Worm (Caenorhabditis elegans) whole organism, L3 larva: Measurements from ENCODE around the gene fbxa-60.

ENCODE experiments used
- R02D3.7 ChIP-seq: fragments of 150-350 bp; optimal IDR thresholded peaks from 2 replicates; lab custom pipeline; 2014; ENCODE audit warnings: missing biosample characterization, missing genetic modification characterization
- ZK546.5 ChIP-seq: sonication (generic microtip); optimal IDR thresholded peaks from 2 replicates; lab custom pipeline; 2017; ENCODE audit warnings: missing biosample characterization, missing genetic modification characterization
- ceh-16 ChIP-seq: sonication (generic microtip); optimal IDR thresholded peaks from 2 replicates; lab custom pipeline; 2017; ENCODE audit warnings: missing biosample characterization, missing genetic modification characterization
- ceh-82 ChIP-seq: fragments of 150-350 bp; optimal IDR thresholded peaks from 2 replicates; lab custom pipeline; 2014; ENCODE audit warnings: missing biosample characterization, missing genetic modification characterization
- ceh-9 ChIP-seq: sonication (generic microtip); optimal IDR thresholded peaks from 2 replicates; lab custom pipeline; 2018; ENCODE audit warnings: missing biosample characterization, missing genetic modification characterization
- daf-12 ChIP-seq: fragments of 150-350 bp; optimal IDR thresholded peaks from 2 replicates; lab custom pipeline; 2014; ENCODE audit warnings: missing biosample characterization, missing genetic modification reagents, missing genetic modification characterization
- egl-27 ChIP-seq: sonication (generic microtip); optimal IDR thresholded peaks from 4 replicates; lab custom pipeline; 2017; ENCODE audit warnings: missing biosample characterization, missing genetic modification reagents, missing genetic modification characterization
- elt-3 ChIP-seq, 3 experiments: fragments of 150-350 bp in 1 of 3; sonication (generic microtip) in 2 of 3; optimal IDR thresholded peaks; 2 replicates in 2 of 3; 4 replicates in 1 of 3; lab custom pipeline; 2014 to 2017; ENCODE audit warnings: missing biosample characterization in 3 of 3, missing genetic modification characterization in 3 of 3
- eor-1 ChIP-seq, 2 experiments: fragments of 150-350 bp; optimal IDR thresholded peaks; 2 replicates each; lab custom pipeline; 2014 to 2018; ENCODE audit warnings: missing biosample characterization in 2 of 2, missing genetic modification characterization in 2 of 2
- fkh-10 ChIP-seq: sonication (generic microtip); optimal IDR thresholded peaks from 2 replicates; lab custom pipeline; 2017; ENCODE audit warnings: missing biosample characterization, missing genetic modification reagents, missing genetic modification characterization
- fkh-2 ChIP-seq: fragments of 150-350 bp; optimal IDR thresholded peaks from 2 replicates; lab custom pipeline; 2014; ENCODE audit warnings: missing biosample characterization, missing genetic modification reagents, missing genetic modification characterization
- lin-15B ChIP-seq: fragments of 150-350 bp; optimal IDR thresholded peaks from 2 replicates; lab custom pipeline; 2014; ENCODE audit warnings: missing biosample characterization, missing genetic modification characterization
- lin-39 ChIP-seq: fragments of 150-350 bp; optimal IDR thresholded peaks from 2 replicates; lab custom pipeline; 2018; ENCODE audit warnings: missing biosample characterization, missing genetic modification reagents, missing genetic modification characterization
- mml-1 ChIP-seq: fragments of 150-350 bp; sonication (generic microtip); optimal IDR thresholded peaks from 3 replicates; lab custom pipeline; 2014; ENCODE audit warnings: missing biosample characterization, missing genetic modification characterization
- nhr-12 ChIP-seq: fragments of 150-350 bp; optimal IDR thresholded peaks from 2 replicates; lab custom pipeline; 2014; ENCODE audit warnings: missing biosample characterization, missing genetic modification characterization
- nhr-23 ChIP-seq: fragments of 150-350 bp; optimal IDR thresholded peaks from 2 replicates; lab custom pipeline; 2014; ENCODE audit warnings: missing biosample characterization, missing genetic modification reagents, missing genetic modification characterization
- nhr-237 ChIP-seq: fragments of 150-350 bp; optimal IDR thresholded peaks from 2 replicates; lab custom pipeline; 2014; ENCODE audit warnings: missing biosample characterization, missing genetic modification characterization
- nhr-28 ChIP-seq: fragments of 150-350 bp; optimal IDR thresholded peaks from 2 replicates; lab custom pipeline; 2014; ENCODE audit warnings: missing biosample characterization, missing genetic modification characterization
- nhr-43 ChIP-seq: sonication (generic microtip); optimal IDR thresholded peaks from 2 replicates; lab custom pipeline; 2016; ENCODE audit warnings: mild to moderate bottlenecking, missing genetic modification characterization, missing compliant biosample characterization; ENCODE audit not compliant: poor library complexity, severe bottlenecking
- nhr-77 ChIP-seq: fragments of 150-350 bp; optimal IDR thresholded peaks from 2 replicates; lab custom pipeline; 2014; ENCODE audit warnings: missing biosample characterization, missing genetic modification characterization
- pha-4 ChIP-seq: fragments of 150-350 bp; optimal IDR thresholded peaks from 2 replicates; lab custom pipeline; 2014; ENCODE audit warnings: missing biosample characterization, missing genetic modification reagents, missing genetic modification characterization
- pqm-1 ChIP-seq: fragments of 150-350 bp; optimal IDR thresholded peaks from 2 replicates; lab custom pipeline; 2017; ENCODE audit warnings: missing biosample characterization, missing genetic modification characterization, inconsistent platforms
- snpc-4 ChIP-seq: fragments of 150-350 bp; optimal IDR thresholded peaks from 2 replicates; lab custom pipeline; 2014; ENCODE audit warnings: missing biosample characterization, missing genetic modification characterization
- tbx-2 ChIP-seq: sonication (generic microtip); optimal IDR thresholded peaks from 2 replicates; lab custom pipeline; 2016; ENCODE audit warnings: mild to moderate bottlenecking, missing genetic modification characterization, missing compliant biosample characterization
- unc-39 ChIP-seq: sonication (generic microtip); optimal IDR thresholded peaks from 4 replicates; lab custom pipeline; 2017; ENCODE audit warnings: missing biosample characterization, missing genetic modification characterization
- unc-62 ChIP-seq: fragments of 150-350 bp; sonication (generic microtip); optimal IDR thresholded peaks from 4 replicates; lab custom pipeline; 2014; ENCODE audit warnings: missing biosample characterization, missing genetic modification reagents, missing genetic modification characterization
- zag-1 ChIP-seq: fragments of 150-350 bp; optimal IDR thresholded peaks from 2 replicates; lab custom pipeline; 2014; ENCODE audit warnings: missing biosample characterization, missing genetic modification characterization
- ztf-4 ChIP-seq: fragments of 150-350 bp; optimal IDR thresholded peaks from 2 replicates; lab custom pipeline; 2014; ENCODE audit warnings: missing biosample characterization, missing genetic modification characterization

The fbxa-60 gene

DNA sequence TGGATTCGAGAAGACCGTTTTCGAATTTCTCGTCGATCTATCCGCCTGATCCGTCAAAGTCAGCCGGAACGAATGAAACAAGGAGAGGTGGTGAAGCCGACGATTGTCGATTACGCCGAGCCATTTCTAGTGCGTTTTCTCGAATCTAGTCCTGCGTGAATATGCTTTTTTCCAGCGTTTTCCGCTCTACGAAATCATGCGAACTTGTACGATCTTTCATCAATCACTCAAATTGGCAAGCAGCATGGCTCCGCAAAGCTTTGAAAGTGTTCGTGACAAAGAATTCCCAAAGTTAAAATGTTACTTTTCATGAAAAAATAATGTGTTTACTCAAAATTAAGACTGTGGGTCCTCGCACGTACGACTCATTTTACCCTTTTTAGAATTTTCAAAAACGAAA is 49.2 kb downstream of the fbxa-60 start:
- TF ChIP-seq pha-4 (tag; lab: Kevin White, UChicago) (no peak), elt-3 (tag; optimal IDR thresholded peaks at IDR 0.05; lab: Kevin White, UChicago) (no peak), nhr-237 (tag; lab: Kevin White, UChicago) (no peak), R02D3.7 (tag; lab: Kevin White, UChicago) (no peak), unc-62 (no peak), nhr-28 (tag; lab: Kevin White, UChicago) (no peak), eor-1 (tag; optimal IDR thresholded peaks at IDR 0.05; lab: Kevin White, UChicago) (no peak), daf-12 (tag; lab: Kevin White, UChicago) (no peak), nhr-23 (tag; lab: Kevin White, UChicago) (no peak), tbx-2 (tag; lab: Kevin White, UChicago) (no peak), fkh-10 (GFP tag; lab: Kevin White, UChicago) (no peak), ceh-9 (tag; lab: Kevin White, UChicago) (no peak), lin-15B (tag; lab: Kevin White, UChicago) (no peak), nhr-43 (tag; lab: Kevin White, UChicago) (no peak), mml-1 (no peak)

DNA sequence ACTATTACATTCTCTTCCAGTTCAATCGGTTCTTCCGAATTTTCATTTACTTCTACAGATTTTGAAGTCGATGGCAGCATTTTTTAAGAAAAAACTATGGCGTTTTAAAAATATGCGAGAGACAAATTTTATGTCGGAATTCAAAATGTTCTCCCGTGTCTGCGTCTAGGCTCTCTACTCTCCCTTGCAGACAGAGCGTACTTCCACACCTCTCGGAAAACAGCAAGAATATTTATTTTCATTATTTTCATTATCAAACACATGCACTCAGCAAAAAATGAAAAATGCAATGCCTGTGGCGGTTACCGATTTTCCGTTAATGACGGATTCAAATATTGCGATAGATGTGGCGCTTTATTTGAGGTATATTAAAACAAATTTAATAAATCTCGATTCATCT is 50.6 kb downstream of the fbxa-60 start, which contains the start of the genes ztf-18 and F23H11.2:
ztf-18 (minus strand) TSS at position 188 of the 400 bp plus-strand sequence.
F23H11.2 (plus strand) TSS at position 223 of the 400 bp plus-strand sequence.
- TF ChIP-seq snpc-4 (tag; lab: Kevin White, UChicago) = no peak
- TF ChIP-seq nhr-28 (tag; lab: Kevin White, UChicago) = no peak
- TF ChIP-seq lin-39 (tag; lab: Kevin White, UChicago) = no peak
- no peak for TF ChIP-seq ZK546.5 (tag; lab: Kevin White, UChicago)
- no peak for TF ChIP-seq ceh-16 (tag; lab: Kevin White, UChicago)
- TF ChIP-seq fkh-10 (GFP tag; lab: Kevin White, UChicago) = no peak
- no peak for TF ChIP-seq nhr-12 (tag; lab: Kevin White, UChicago)
- no peak for TF ChIP-seq zag-1 (tag; lab: Kevin White, UChicago)
- no peak for TF ChIP-seq ztf-4 (tag; lab: Kevin White, UChicago)
- no peak for TF ChIP-seq lin-15B (tag; lab: Kevin White, UChicago)
- no peak for TF ChIP-seq unc-39 (tag; lab: Kevin White, UChicago)
- TF ChIP-seq R02D3.7 (tag; lab: Kevin White, UChicago) = no peak
- no peak for TF ChIP-seq nhr-77
- TF ChIP-seq ceh-82 (tag; lab: Kevin White, UChicago) = no peak
- TF ChIP-seq pqm-1 (tag; lab: Kevin White, UChicago) = no peak
- no peak for TF ChIP-seq pha-4 (tag; lab: Kevin White, UChicago)
- TF ChIP-seq egl-27 (tag; lab: Kevin White, UChicago) = no peak
- TF ChIP-seq fkh-2 (tag; lab: Kevin White, UChicago) = no peak
- TF ChIP-seq nhr-23 (tag; lab: Kevin White, UChicago) = no peak
